Fruit fly (Drosophila melanogaster) whole organism, embryonic: ENCODE data around the gene CG14085.

Experiments used
- CG13287 ChIP-seq: fragments of 200-800 bp; sonication (Bioruptor generic); IDR thresholded peaks from 2 replicates; pipeline ENCODE4 v1.3.6; 2022; ENCODE audit warnings: missing biosample characterization, missing genetic modification characterization; ENCODE audit not compliant: partially characterized antibody
- CG13894 ChIP-seq: fragments of 200-800 bp; sonication (Bioruptor generic); optimal IDR thresholded peaks from 3 replicates; lab custom pipeline; 2018; ENCODE audit warnings: missing biosample characterization, mild to moderate bottlenecking, missing genetic modification characterization, moderate library complexity
- CG14965 ChIP-seq: fragments of 200-800 bp; sonication (Bioruptor generic); optimal IDR thresholded peaks from 2 replicates; lab custom pipeline; 2016; ENCODE audit warnings: missing biosample characterization, missing genetic modification characterization, borderline replicate concordance
- CG1832 ChIP-seq: fragments of 200-800 bp; sonication (Bioruptor generic); optimal IDR thresholded peaks from 2 replicates; lab custom pipeline; 2017; ENCODE audit warnings: missing biosample characterization, mild to moderate bottlenecking, missing genetic modification characterization, inconsistent platforms
- CG18476 ChIP-seq: fragments of 200-800 bp; sonication (Bioruptor generic); optimal IDR thresholded peaks from 2 replicates; lab custom pipeline; 2016; ENCODE audit warnings: missing biosample characterization, mild to moderate bottlenecking, missing genetic modification characterization
- CG31388 ChIP-seq: fragments of 200-800 bp; sonication (Bioruptor generic); optimal IDR thresholded peaks from 2 replicates; lab custom pipeline; 2016; ENCODE audit warnings: missing biosample characterization, missing genetic modification characterization
- CG33557 ChIP-seq: fragments of 200-800 bp; sonication (Bioruptor generic); optimal IDR thresholded peaks from 2 replicates; lab custom pipeline; 2019; ENCODE audit warnings: missing biosample characterization, mild to moderate bottlenecking, missing genetic modification characterization, moderate library complexity
- CG3838 ChIP-seq: fragments of 200-800 bp; sonication (Bioruptor generic); optimal IDR thresholded peaks from 3 replicates; lab custom pipeline; 2016; ENCODE audit warnings: missing biosample characterization, missing genetic modification characterization
- CG4360 ChIP-seq: fragments of 200-800 bp; sonication (Bioruptor generic); IDR thresholded peaks from 2 replicates; pipeline ENCODE4 v1.3.6; 2022; ENCODE audit warnings: missing biosample characterization, missing genetic modification characterization
- CG43689 ChIP-seq: fragments of 200-800 bp; sonication (Bioruptor generic); IDR thresholded peaks from 2 replicates; pipeline ENCODE4 v1.3.6; 2022; ENCODE audit warnings: missing biosample characterization, missing genetic modification characterization
- CG4424 ChIP-seq: fragments of 200-800 bp; sonication (Bioruptor generic); optimal IDR thresholded peaks from 3 replicates; lab custom pipeline; 2016; ENCODE audit warnings: missing biosample characterization, missing genetic modification characterization
- CG6175 ChIP-seq: fragments of 200-800 bp; sonication (Bioruptor generic); IDR thresholded peaks from 3 replicates; pipeline ENCODE4 v1.3.6; 2022; ENCODE audit warnings: missing biosample characterization, missing genetic modification characterization
- CG6765 ChIP-seq: fragments of 200-800 bp; sonication (Bioruptor generic); optimal IDR thresholded peaks from 3 replicates; lab custom pipeline; 2017; ENCODE audit warnings: missing biosample characterization, mild to moderate bottlenecking, missing genetic modification characterization
- CG7963 ChIP-seq: fragments of 200-800 bp; sonication (Bioruptor generic); IDR thresholded peaks from 3 replicates; pipeline ENCODE4 v1.3.6; 2022; ENCODE audit warnings: missing biosample characterization, missing genetic modification characterization; ENCODE audit not compliant: partially characterized antibody
- CG8765 ChIP-seq: fragments of 200-800 bp; sonication (Bioruptor generic); IDR thresholded peaks from 2 replicates; pipeline ENCODE4 v1.3.6; 2022; ENCODE audit warnings: missing biosample characterization, missing genetic modification characterization
- CG9215 ChIP-seq: fragments of 200-800 bp; sonication (Bioruptor generic); IDR thresholded peaks from 2 replicates; pipeline ENCODE4 v1.3.6; 2022; ENCODE audit warnings: missing biosample characterization, missing genetic modification characterization
- CTCF ChIP-seq: fragments of 200-800 bp; sonication (Bioruptor generic); optimal IDR thresholded peaks from 2 replicates; lab custom pipeline; 2017; ENCODE audit warnings: missing biosample characterization, mild to moderate bottlenecking, missing genetic modification characterization, moderate library complexity
- CrebB ChIP-seq: fragments of 200-800 bp; sonication (Bioruptor generic); optimal IDR thresholded peaks from 3 replicates; lab custom pipeline; 2018; ENCODE audit warnings: missing biosample characterization, mild to moderate bottlenecking, missing genetic modification characterization
- Dad ChIP-seq: fragments of 200-800 bp; sonication (Bioruptor generic); optimal IDR thresholded peaks from 3 replicates; lab custom pipeline; 2016; ENCODE audit warnings: missing biosample characterization, missing genetic modification characterization
- Doc2 ChIP-seq: fragments of 200-800 bp; sonication (Bioruptor generic); IDR thresholded peaks from 2 replicates; pipeline ENCODE4 v1.3.6; 2022; ENCODE audit warnings: missing biosample characterization, missing genetic modification characterization
- Hey ChIP-seq: fragments of 200-800 bp; sonication (Bioruptor generic); optimal IDR thresholded peaks from 3 replicates; lab custom pipeline; 2018; ENCODE audit warnings: missing biosample characterization, mild to moderate bottlenecking, missing genetic modification characterization
- Hmr ChIP-seq: fragments of 200-800 bp; sonication (Bioruptor generic); optimal IDR thresholded peaks from 3 replicates; lab custom pipeline; 2017; ENCODE audit warnings: mild to moderate bottlenecking, missing biosample characterization, missing genetic modification reagents, missing genetic modification characterization
- Hr3 ChIP-seq: fragments of 200-800 bp; sonication (Bioruptor generic); optimal IDR thresholded peaks from 3 replicates; lab custom pipeline; 2016; ENCODE audit warnings: missing biosample characterization, missing genetic modification characterization
- MBD-R2 ChIP-seq: fragments of 200-800 bp; sonication (Bioruptor generic); IDR thresholded peaks from 2 replicates; pipeline ENCODE4 v1.3.6; 2022; ENCODE audit warnings: missing biosample characterization, missing genetic modification characterization
- Med ChIP-seq: fragments of 200-800 bp; sonication (Bioruptor generic); peaks from one replicate; lab custom pipeline; 2016; ENCODE audit warnings: missing biosample characterization, missing genetic modification characterization, mild to moderate bottlenecking, inconsistent platforms, moderate library complexity
- Mes4 ChIP-seq: fragments of 200-800 bp; sonication (Bioruptor generic); optimal IDR thresholded peaks from 2 replicates; lab custom pipeline; 2016; ENCODE audit warnings: missing biosample characterization, missing genetic modification characterization
- Neu2 ChIP-seq: fragments of 200-800 bp; sonication (Bioruptor generic); optimal IDR thresholded peaks from 3 replicates; lab custom pipeline; 2016; ENCODE audit warnings: missing biosample characterization, missing genetic modification characterization, borderline replicate concordance
- Rx ChIP-seq: fragments of 200-800 bp; sonication (Bioruptor generic); IDR thresholded peaks from 2 replicates; pipeline ENCODE4 v1.3.6; 2022; ENCODE audit warnings: missing biosample characterization, missing genetic modification characterization
- Sry-δ ChIP-seq: fragments of 200-800 bp; sonication (Bioruptor generic); optimal IDR thresholded peaks from 2 replicates; lab custom pipeline; 2016; ENCODE audit warnings: missing biosample characterization, missing genetic modification characterization
- ash1 ChIP-seq: fragments of 200-800 bp; sonication (Bioruptor generic); optimal IDR thresholded peaks from 2 replicates; lab custom pipeline; 2018; ENCODE audit warnings: missing biosample characterization, mild to moderate bottlenecking, missing genetic modification characterization
- corto ChIP-seq: fragments of 200-800 bp; sonication (Bioruptor generic); optimal IDR thresholded peaks from 2 replicates; lab custom pipeline; 2016; ENCODE audit warnings: missing biosample characterization, mild to moderate bottlenecking, missing genetic modification characterization, moderate library complexity
- cwo ChIP-seq: fragments of 200-800 bp; sonication (Bioruptor generic); optimal IDR thresholded peaks from 3 replicates; lab custom pipeline; 2017; ENCODE audit warnings: missing biosample characterization, missing genetic modification characterization, mild to moderate bottlenecking, moderate library complexity, missing genetic modification reagents
- dan ChIP-seq: fragments of 200-800 bp; sonication (Bioruptor generic); IDR thresholded peaks from 2 replicates; pipeline ENCODE4 v1.3.6; 2022; ENCODE audit warnings: missing biosample characterization, missing genetic modification characterization
- disco-r ChIP-seq: fragments of 200-800 bp; sonication (Bioruptor generic); optimal IDR thresholded peaks from 2 replicates; lab custom pipeline; 2016; ENCODE audit warnings: missing biosample characterization, missing genetic modification characterization
- dpn ChIP-seq, 2 experiments: fragments of 200-800 bp; sonication (Bioruptor generic); optimal IDR thresholded peaks; 3 replicates each; lab custom pipeline; 2016; ENCODE audit warnings: missing biosample characterization in 2 of 2, missing genetic modification characterization in 2 of 2
- lola ChIP-seq, 3 experiments: fragments of >200 bp in 2 of 3; fragments of 200-800 bp in 1 of 3; sonication (Bioruptor generic) in 1 of 3; optimal IDR thresholded peaks; 2 replicates each; lab custom pipeline; 2017 to 2019; ENCODE audit warnings: missing biosample characterization in 3 of 3, missing genetic modification characterization in 3 of 3, mild to moderate bottlenecking in 1 of 3, moderate library complexity in 1 of 3
- onecut ChIP-seq: fragments of 200-800 bp; sonication (Bioruptor generic); IDR thresholded peaks from 2 replicates; pipeline ENCODE4 v1.3.6; 2022; ENCODE audit warnings: missing biosample characterization, missing genetic modification characterization
- prd ChIP-seq, 3 experiments: fragments of >200 bp in 2 of 3; fragments of 200-800 bp in 1 of 3; sonication (Bioruptor generic) in 1 of 3; optimal IDR thresholded peaks in 2 of 3; IDR thresholded peaks in 1 of 3; 2 replicates in 2 of 3; 3 replicates in 1 of 3; pipeline versions ENCODE4 v1.3.6 to Lab custom; 2017 to 2022; ENCODE audit warnings: missing biosample characterization in 1 of 3, missing genetic modification characterization in 1 of 3
- psq ChIP-seq: fragments of 200-800 bp; sonication (Bioruptor generic); optimal IDR thresholded peaks from 2 replicates; lab custom pipeline; 2017; ENCODE audit warnings: missing biosample characterization, missing genetic modification characterization
- sc ChIP-seq, 3 experiments: fragments of >200 bp in 2 of 3; fragments of 200-800 bp in 1 of 3; sonication (Bioruptor generic) in 1 of 3; optimal IDR thresholded peaks; 2 replicates in 2 of 3; 3 replicates in 1 of 3; lab custom pipeline; 2017; ENCODE audit warnings: mild to moderate bottlenecking in 1 of 3, missing biosample characterization in 1 of 3, missing genetic modification characterization in 1 of 3, missing genetic modification reagents in 1 of 3
- sens ChIP-seq: fragments of 200-800 bp; sonication (Bioruptor generic); peaks from one replicate; lab custom pipeline; 2016; ENCODE audit warnings: missing biosample characterization, missing genetic modification characterization
- tll ChIP-seq, 2 experiments: fragments of 200-800 bp in 1 of 2; fragments of >200 bp in 1 of 2; sonication (Bioruptor generic) in 1 of 2; optimal IDR thresholded peaks; 2 replicates each; lab custom pipeline; 2017 to 2019; ENCODE audit warnings: missing biosample characterization in 2 of 2, missing genetic modification characterization in 2 of 2, mild to moderate bottlenecking in 1 of 2, moderate library complexity in 1 of 2
- ttk ChIP-seq: fragments of 200-800 bp; sonication (Bioruptor generic); IDR thresholded peaks from 2 replicates; pipeline ENCODE4 v2.1.2; 2022; ENCODE audit warnings: missing biosample characterization, missing genetic modification characterization
- tup ChIP-seq: fragments of 200-800 bp; sonication (Bioruptor generic); optimal IDR thresholded peaks from 2 replicates; lab custom pipeline; 2016; ENCODE audit warnings: missing biosample characterization, mild to moderate bottlenecking, missing genetic modification characterization, moderate library complexity
- twi ChIP-seq: fragments of 200-800 bp; optimal IDR thresholded peaks from 2 replicates; lab custom pipeline; 2019; ENCODE audit warnings: missing biosample characterization, mild to moderate bottlenecking, missing genetic modification characterization, moderate library complexity
- vvl ChIP-seq: fragments of 200-800 bp; sonication (Bioruptor generic); IDR thresholded peaks from 2 replicates; pipeline ENCODE4 v1.3.6; 2022; ENCODE audit warnings: missing biosample characterization, missing genetic modification characterization
- zf30C ChIP-seq: fragments of 200-800 bp; sonication (Bioruptor generic); optimal IDR thresholded peaks from 3 replicates; lab custom pipeline; 2018; ENCODE audit warnings: missing biosample characterization, mild to moderate bottlenecking, missing genetic modification characterization

Gene CG14085

dm6 chr3L:19261720-19262119 is 7.4 kb upstream of the CG14085 start:
- TF ChIP-seq sc (optimal IDR thresholded peaks at IDR 0.05; lab: Kevin White, UChicago) (no peak), sc (GFP tag; optimal IDR thresholded peaks at IDR 0.05; lab: Kevin White, UChicago) (no peak), CG7963 (0 out of 3 replicates have a peak, but pooled peaks have one; percentile 54), CG13287 (GFP tag; lab: Robert Waterston, UW) (no peak), Neu2 (GFP tag; lab: Kevin White, UChicago) (no peak), sens (GFP tag; lab: Kevin White, UChicago) (peak; percentile 75), Med (GFP tag; lab: Kevin White, UChicago) (peak; percentile 21)

dm6 chr3L:19263480-19264140 is 5.5 kb upstream of the CG14085 start, which contains the start of the genes CG42374 and Mettl5:
Gene CG42374 (plus strand): TSS chr3L:19263766.
Gene Mettl5 (plus strand): TSS chr3L:19263766.
- TF ChIP-seq psq, result no peak
- peak; percentile 23 for TF ChIP-seq CG4424 (GFP tag; lab: Kevin White, UChicago)
- TF ChIP-seq CG6765 (GFP tag; lab: Kevin White, UChicago), result peak; percentile 29
- no peak for TF ChIP-seq CTCF (GFP tag; lab: Kevin White, UChicago)
- TF ChIP-seq CG43689 (GFP tag; lab: Robert Waterston, UW), result no peak
- no peak for TF ChIP-seq CG31388
- TF ChIP-seq dpn (GFP tag; optimal IDR thresholded peaks at IDR 0.05; lab: Kevin White, UChicago), result no peak
- no peak for TF ChIP-seq tup
- TF ChIP-seq vvl, result peak; percentile 75
- no peak for TF ChIP-seq CG14965 (GFP tag; lab: Kevin White, UChicago)
- no peak for TF ChIP-seq Rx (GFP tag; lab: Robert Waterston, UW)
- no peak for TF ChIP-seq CG33557
- TF ChIP-seq corto (GFP tag; lab: Kevin White, UChicago), result no peak
- no peak for TF ChIP-seq Sry-δ
- no peak for TF ChIP-seq tll (GFP tag; optimal IDR thresholded peaks at IDR 0.05; lab: Kevin White, UChicago)
- TF ChIP-seq CrebB (tag; lab: Kevin White, UChicago), result peak; percentile 2
- no peak for TF ChIP-seq ttk (GFP tag; lab: Robert Waterston, UW)
- TF ChIP-seq CG13894, result no peak
- no peak for TF ChIP-seq CG7963
- TF ChIP-seq CG18476 (GFP tag; lab: Kevin White, UChicago), result peak; percentile 17
- TF ChIP-seq CG4360 (GFP tag; lab: Robert Waterston, UW), result peak; percentile 91
- TF ChIP-seq cwo (GFP tag; lab: Kevin White, UChicago), result peak; percentile 74
- TF ChIP-seq ash1 (GFP tag; lab: Kevin White, UChicago), result no peak
- no peak for TF ChIP-seq MBD-R2 (GFP tag; lab: Robert Waterston, UW)
- TF ChIP-seq Hr3 (GFP tag; lab: Kevin White, UChicago), result peak; percentile 21
- TF ChIP-seq twi, result no peak
- no peak for TF ChIP-seq disco-r (GFP tag; lab: Kevin White, UChicago)
- TF ChIP-seq CG6175 (GFP tag; lab: Robert Waterston, UW), result no peak
- TF ChIP-seq dan (GFP tag; lab: Robert Waterston, UW), result no peak
- TF ChIP-seq lola (GFP tag; optimal IDR thresholded peaks at IDR 0.05; lab: Kevin White, UChicago), result peak in 1 of 3 experiments; percentile 6
- TF ChIP-seq CG3838 (GFP tag; lab: Kevin White, UChicago), result no peak
- no peak for TF ChIP-seq CG13287 (GFP tag; lab: Robert Waterston, UW)
- TF ChIP-seq onecut (GFP tag; lab: Robert Waterston, UW), result 0 out of 2 replicates have a peak, but pooled peaks have one; percentile 4
- no peak for TF ChIP-seq Dad (GFP tag; lab: Kevin White, UChicago)
- no peak for TF ChIP-seq prd (optimal IDR thresholded peaks at IDR 0.05; lab: Kevin White, UChicago)
- TF ChIP-seq prd (GFP tag; IDR thresholded peaks at IDR 0.05; lab: Robert Waterston, UW), result peak; percentile 44; the same call in 1 of the 3 replicates
- TF ChIP-seq Hmr (GFP tag; lab: Kevin White, UChicago), result peak; percentile 44
- no peak for TF ChIP-seq CG8765 (GFP tag; lab: Robert Waterston, UW)
- TF ChIP-seq Hey (tag; lab: Kevin White, UChicago), result no peak
- TF ChIP-seq CG9215 (GFP tag; lab: Robert Waterston, UW), result no peak
- no peak for TF ChIP-seq Doc2 (GFP tag; lab: Robert Waterston, UW)
- no peak for TF ChIP-seq zf30C
- no peak for TF ChIP-seq Mes4
- TF ChIP-seq CG1832 (GFP tag; lab: Kevin White, UChicago), result no peak
